Worm (Caenorhabditis elegans) whole organism, young adult: ENCODE measurements around the gene T28A8.8.

Experiments
- F22D6.2 ChIP-seq: sonication (generic microtip); optimal IDR thresholded peaks from 2 replicates; lab custom pipeline; 2016; ENCODE audit warnings: mild to moderate bottlenecking, missing genetic modification characterization, missing compliant biosample characterization
- F37B4.10 ChIP-seq: fragments of 200-800 bp; sonication (Bioruptor generic); IDR thresholded peaks from 2 replicates; pipeline ENCODE4 v1.3.6; 2022; ENCODE audit warnings: missing genetic modification characterization, missing compliant biosample characterization
- F49E8.2 ChIP-seq: sonication (generic microtip); optimal IDR thresholded peaks from 3 replicates; lab custom pipeline; 2017; ENCODE audit warnings: missing genetic modification characterization, mild to moderate bottlenecking, missing compliant biosample characterization, antibody characterized with exemption, moderate library complexity; ENCODE audit not compliant: insufficient read depth
- K11D2.4 ChIP-seq: fragments of 200-800 bp; sonication (Bioruptor generic); IDR thresholded peaks from 2 replicates; pipeline ENCODE4 v1.3.6; 2022; ENCODE audit warnings: missing genetic modification reagents, missing genetic modification characterization, missing compliant biosample characterization
- Y53G8AR.9 ChIP-seq: fragments of 200-800 bp; sonication (Bioruptor generic); conservative IDR thresholded peaks from 2 replicates; pipeline ENCODE4 v1.3.6; 2022; ENCODE audit warnings: missing genetic modification reagents, missing genetic modification characterization, missing compliant biosample characterization
- Y56A3A.18 ChIP-seq: fragments of 200-800 bp; sonication (Bioruptor generic); IDR thresholded peaks from 2 replicates; pipeline ENCODE4 v1.3.6; 2022; ENCODE audit warnings: missing genetic modification reagents, missing genetic modification characterization, missing compliant biosample characterization
- Y95B8A.8 ChIP-seq: fragments of 200-800 bp; sonication (Bioruptor generic); IDR thresholded peaks from 2 replicates; pipeline ENCODE4 v1.3.6; 2022; ENCODE audit warnings: missing genetic modification reagents, missing genetic modification characterization, missing compliant biosample characterization
- attf-3 ChIP-seq: fragments of 200-800 bp; sonication (Bioruptor generic); conservative IDR thresholded peaks from 2 replicates; pipeline ENCODE4 v1.3.6; 2022; ENCODE audit warnings: missing genetic modification reagents, missing genetic modification characterization, missing compliant biosample characterization
- attf-5 ChIP-seq: fragments of 200-800 bp; sonication (Bioruptor generic); optimal IDR thresholded peaks from 2 replicates; lab custom pipeline; 2018; ENCODE audit warnings: mild to moderate bottlenecking, missing genetic modification characterization, missing compliant biosample characterization
- bed-1 ChIP-seq: fragments of 200-800 bp; sonication (Bioruptor generic); IDR thresholded peaks from 2 replicates; pipeline ENCODE4 v1.3.6; 2022; ENCODE audit warnings: missing genetic modification reagents, missing genetic modification characterization, missing compliant biosample characterization
- bed-2 ChIP-seq: fragments of 200-800 bp; sonication (Bioruptor generic); IDR thresholded peaks from 2 replicates; pipeline ENCODE4 v1.3.6; 2022; ENCODE audit warnings: missing genetic modification reagents, missing genetic modification characterization, missing compliant biosample characterization
- cebp-1 ChIP-seq, 2 experiments: fragments of 200-800 bp in 1 of 2; sonication (Bioruptor generic) in 1 of 2; sonication (generic microtip) in 1 of 2; IDR thresholded peaks in 1 of 2; optimal IDR thresholded peaks in 1 of 2; 2 replicates each; pipeline versions ENCODE4 v1.3.6 to Lab custom; 2017 to 2022; ENCODE audit warnings: missing compliant biosample characterization in 2 of 2, missing genetic modification characterization in 2 of 2, mild to moderate bottlenecking in 1 of 2, missing genetic modification reagents in 1 of 2, moderate library complexity in 1 of 2
- chd-7 ChIP-seq: sonication (generic microtip); optimal IDR thresholded peaks from 2 replicates; lab custom pipeline; 2016; ENCODE audit warnings: mild to moderate bottlenecking, missing genetic modification characterization, moderate library complexity, missing compliant biosample characterization
- die-1 ChIP-seq: sonication (generic microtip); optimal IDR thresholded peaks from 2 replicates; lab custom pipeline; 2016; ENCODE audit warnings: missing genotype, mild to moderate bottlenecking, missing genetic modification characterization, missing compliant biosample characterization
- dox-1 ChIP-seq: fragments of 200-800 bp; sonication (Bioruptor generic); IDR thresholded peaks from 2 replicates; pipeline ENCODE4 v1.3.6; 2022; ENCODE audit warnings: missing genetic modification reagents, missing genetic modification characterization, missing compliant biosample characterization
- dpff-1 ChIP-seq: sonication (generic microtip); optimal IDR thresholded peaks from 2 replicates; lab custom pipeline; 2017; ENCODE audit warnings: mild to moderate bottlenecking, missing genetic modification characterization, missing compliant biosample characterization
- efl-1 ChIP-seq: fragments of 150-350 bp; optimal IDR thresholded peaks from 2 replicates; lab custom pipeline; 2014; ENCODE audit warnings: missing biosample characterization, missing genetic modification reagents, missing genetic modification characterization
- ekl-4 ChIP-seq: fragments of 200-800 bp; sonication (Bioruptor generic); IDR thresholded peaks from 2 replicates; pipeline ENCODE4 v1.3.6; 2022; ENCODE audit warnings: missing genetic modification reagents, missing genetic modification characterization, missing compliant biosample characterization
- hmg-1.2 ChIP-seq: fragments of 200-800 bp; sonication (Bioruptor generic); IDR thresholded peaks from 2 replicates; pipeline ENCODE4 v1.3.6; 2022; ENCODE audit warnings: missing genetic modification reagents, missing genetic modification characterization, missing compliant biosample characterization
- hmg-20 ChIP-seq: fragments of 200-800 bp; sonication (Bioruptor generic); IDR thresholded peaks from 2 replicates; pipeline ENCODE4 v1.3.6; 2022; ENCODE audit warnings: missing genetic modification reagents, missing genetic modification characterization, missing compliant biosample characterization
- let-607 ChIP-seq, 2 experiments: fragments of 200-800 bp in 1 of 2; sonication (Bioruptor generic) in 1 of 2; sonication (generic microtip) in 1 of 2; optimal IDR thresholded peaks; 2 replicates each; lab custom pipeline; 2016 to 2018; ENCODE audit warnings: mild to moderate bottlenecking in 2 of 2, missing compliant biosample characterization in 2 of 2, missing genetic modification characterization in 2 of 2, moderate library complexity in 2 of 2, missing genotype in 1 of 2
- lin-54 ChIP-seq: fragments of 200-800 bp; sonication (Bioruptor generic); optimal IDR thresholded peaks from 2 replicates; lab custom pipeline; 2018; ENCODE audit warnings: mild to moderate bottlenecking, missing genetic modification characterization, missing compliant biosample characterization
- lsy-27 ChIP-seq: sonication (generic microtip); optimal IDR thresholded peaks from 2 replicates; lab custom pipeline; 2017; ENCODE audit warnings: missing genetic modification characterization, mild to moderate bottlenecking, missing compliant biosample characterization, antibody characterized with exemption, missing genotype, borderline replicate concordance; ENCODE audit not compliant: insufficient read depth
- madf-10 ChIP-seq: sonication (generic microtip); optimal IDR thresholded peaks from 2 replicates; lab custom pipeline; 2016; ENCODE audit warnings: mild to moderate bottlenecking, missing genetic modification characterization, missing compliant biosample characterization
- mcd-1 ChIP-seq: fragments of 200-800 bp; sonication (Bioruptor generic); IDR thresholded peaks from 2 replicates; pipeline ENCODE4 v1.3.6; 2022; ENCODE audit warnings: missing genetic modification reagents, missing genetic modification characterization, missing compliant biosample characterization
- nfyb-1 ChIP-seq: fragments of 200-800 bp; sonication (Bioruptor generic); IDR thresholded peaks from 2 replicates; pipeline ENCODE4 v1.3.6; 2022; ENCODE audit warnings: missing genetic modification reagents, missing genetic modification characterization, missing compliant biosample characterization
- nhr-80 ChIP-seq: sonication (generic microtip); optimal IDR thresholded peaks from 2 replicates; lab custom pipeline; 2016; ENCODE audit warnings: missing genetic modification characterization, missing compliant biosample characterization
- nhr-90 ChIP-seq: sonication (generic microtip); optimal IDR thresholded peaks from 2 replicates; lab custom pipeline; 2016; ENCODE audit warnings: missing genotype, mild to moderate bottlenecking, missing genetic modification characterization, missing compliant biosample characterization
- pha-4 ChIP-seq: fragments of 150-350 bp; sonication (generic microtip); optimal IDR thresholded peaks from 2 replicates; lab custom pipeline; 2014; ENCODE audit warnings: missing biosample characterization, missing genetic modification reagents, missing genetic modification characterization
- sdz-38 ChIP-seq: sonication (generic microtip); optimal IDR thresholded peaks from 2 replicates; lab custom pipeline; 2016; ENCODE audit warnings: missing genotype, missing genetic modification characterization, missing compliant biosample characterization
- snpc-1.1 ChIP-seq: sonication (generic microtip); optimal IDR thresholded peaks from 2 replicates; lab custom pipeline; 2017; ENCODE audit warnings: missing genetic modification characterization, mild to moderate bottlenecking, missing compliant biosample characterization, antibody characterized with exemption, moderate library complexity, missing genotype, missing genetic modification reagents; ENCODE audit not compliant: insufficient read depth
- somi-1 ChIP-seq: fragments of 200-800 bp; sonication (Bioruptor generic); optimal IDR thresholded peaks from 2 replicates; lab custom pipeline; 2018; ENCODE audit warnings: mild to moderate bottlenecking, missing genetic modification characterization, missing compliant biosample characterization
- sptf-2 ChIP-seq: fragments of 200-800 bp; sonication (Bioruptor generic); optimal IDR thresholded peaks from 2 replicates; lab custom pipeline; 2018; ENCODE audit warnings: mild to moderate bottlenecking, missing genetic modification characterization, missing compliant biosample characterization
- tbp1 ChIP-seq: fragments of 200-800 bp; sonication (Bioruptor generic); optimal IDR thresholded peaks from 2 replicates; lab custom pipeline; 2018; ENCODE audit warnings: mild to moderate bottlenecking, missing genetic modification characterization, missing compliant biosample characterization
- tbx-9 ChIP-seq: sonication (generic microtip); optimal IDR thresholded peaks from 2 replicates; lab custom pipeline; 2016; ENCODE audit warnings: borderline replicate concordance, missing genetic modification characterization, inconsistent platforms, missing compliant biosample characterization
- unc-62 ChIP-seq: fragments of 150-350 bp; optimal IDR thresholded peaks from 2 replicates; lab custom pipeline; 2014; ENCODE audit warnings: missing biosample characterization, missing genetic modification reagents, missing genetic modification characterization
- xnd-1 ChIP-seq: sonication (generic microtip); optimal IDR thresholded peaks from 2 replicates; lab custom pipeline; 2016; ENCODE audit warnings: missing genotype, missing genetic modification reagents, missing genetic modification characterization, missing compliant biosample characterization
- zim-3 ChIP-seq: sonication (generic microtip); optimal IDR thresholded peaks from 2 replicates; lab custom pipeline; 2017; ENCODE audit warnings: mild to moderate bottlenecking, missing genetic modification characterization, moderate library complexity, missing compliant biosample characterization
- ztf-18 ChIP-seq: sonication (generic microtip); optimal IDR thresholded peaks from 2 replicates; lab custom pipeline; 2016; ENCODE audit warnings: missing genotype, mild to moderate bottlenecking, missing genetic modification characterization, missing compliant biosample characterization
- ztf-25 ChIP-seq: fragments of 200-800 bp; sonication (Bioruptor generic); IDR thresholded peaks from 2 replicates; pipeline ENCODE4 v1.3.6; 2022; ENCODE audit warnings: missing genetic modification reagents, missing genetic modification characterization, missing compliant biosample characterization
- ztf-3 ChIP-seq: fragments of 200-800 bp; sonication (Bioruptor generic); optimal IDR thresholded peaks from 2 replicates; lab custom pipeline; 2018; ENCODE audit warnings: mild to moderate bottlenecking, missing genetic modification characterization, missing compliant biosample characterization
- ztf-6 ChIP-seq: fragments of 200-800 bp; sonication (Bioruptor generic); IDR thresholded peaks from 2 replicates; pipeline ENCODE4 v1.3.6; 2022; ENCODE audit warnings: missing genetic modification reagents, missing genetic modification characterization, missing compliant biosample characterization

T28A8.8 gene

ce11 chrIII:13527424-13528097 lies 24.9 kb downstream of the T28A8.8 start, which contains the start of gene lron-13 (continued):
- peak; percentile 32 for TF ChIP-seq chd-7 (tag; lab: Kevin White, UChicago)
- no peak for TF ChIP-seq Y56A3A.18
- TF ChIP-seq F37B4.10 (GFP tag; lab: Robert Waterston, UW) = 0 out of 2 replicates have a peak, but pooled peaks have one; percentile 20
- no peak for TF ChIP-seq efl-1 (GFP tag; lab: Kevin White, UChicago)
- TF ChIP-seq lsy-27 (tag; lab: Kevin White, UChicago) = no peak
- 0 out of 2 replicates have a peak, but pooled peaks have one; percentile 48 for TF ChIP-seq Y53G8AR.9
- TF ChIP-seq unc-62 (GFP tag; lab: Kevin White, UChicago) = no peak
- peak; percentile 74 for TF ChIP-seq nhr-80
- no peak for TF ChIP-seq nhr-90 (tag; lab: Kevin White, UChicago)
- TF ChIP-seq sdz-38 (tag; lab: Kevin White, UChicago) = no peak
- no peak for TF ChIP-seq F22D6.2
- TF ChIP-seq hmg-1.2 = peak; percentile 30; the same call in 1 of the 2 replicates
- TF ChIP-seq ztf-25 (GFP tag; lab: Robert Waterston, UW) = no peak
- peak; percentile 49 for TF ChIP-seq mcd-1 (GFP tag; lab: Robert Waterston, UW)
- no peak for TF ChIP-seq hmg-20
- no peak for TF ChIP-seq zim-3 (tag; lab: Kevin White, UChicago)

ce11 chrIII:13528513-13529249 lies 26.1 kb downstream of the T28A8.8 start:
- TF ChIP-seq tbp1 = peak; percentile 16
- TF ChIP-seq madf-10 (tag; lab: Kevin White, UChicago) = no peak
- TF ChIP-seq bed-2 = no peak
- TF ChIP-seq nhr-80 = peak; percentile 92
- no peak for TF ChIP-seq tbx-9
- no peak for TF ChIP-seq xnd-1 (tag; lab: Kevin White, UChicago)
- TF ChIP-seq pha-4 (tag; lab: Kevin White, UChicago) = peak; percentile 36
- TF ChIP-seq sdz-38 (tag; lab: Kevin White, UChicago) = no peak
- TF ChIP-seq attf-5 (GFP tag; lab: Kevin White, UChicago) = peak; percentile 11
- no peak for TF ChIP-seq hmg-20
- TF ChIP-seq unc-62 (GFP tag; lab: Kevin White, UChicago) = peak; percentile 17
- no peak for TF ChIP-seq attf-3 (GFP tag; lab: Robert Waterston, UW)
- TF ChIP-seq nhr-90 (tag; lab: Kevin White, UChicago) = no peak
- TF ChIP-seq dpff-1 = no peak
- 0 out of 2 replicates have a peak, but pooled peaks have one; percentile 12 for TF ChIP-seq hmg-1.2
- TF ChIP-seq die-1 = no peak
- TF ChIP-seq ztf-3 (GFP tag; lab: Kevin White, UChicago) = no peak
- TF ChIP-seq let-607 (tag; optimal IDR thresholded peaks at IDR 0.05; lab: Kevin White, UChicago) = peak; percentile 87 to 94
- TF ChIP-seq F49E8.2 = no peak
- TF ChIP-seq bed-1 (GFP tag; lab: Robert Waterston, UW) = no peak
- no peak for TF ChIP-seq ztf-6 (GFP tag; lab: Robert Waterston, UW)
- no peak for TF ChIP-seq mcd-1 (GFP tag; lab: Robert Waterston, UW)
- TF ChIP-seq snpc-1.1 (tag; lab: Kevin White, UChicago) = no peak
- TF ChIP-seq K11D2.4 (GFP tag; lab: Robert Waterston, UW) = no peak
- TF ChIP-seq cebp-1 (GFP tag; IDR thresholded peaks at IDR 0.05; lab: Robert Waterston, UW) = no peak
- TF ChIP-seq cebp-1 (tag; optimal IDR thresholded peaks at IDR 0.05; lab: Kevin White, UChicago) = peak; percentile 33
- no peak for TF ChIP-seq somi-1 (GFP tag; lab: Kevin White, UChicago)
- no peak for TF ChIP-seq sptf-2
- peak; percentile 20; the same call in 1 of the 2 replicates for TF ChIP-seq dox-1
- no peak for TF ChIP-seq nfyb-1 (GFP tag; lab: Robert Waterston, UW)
- no peak for TF ChIP-seq ekl-4 (GFP tag; lab: Robert Waterston, UW)
- TF ChIP-seq lin-54 (GFP tag; lab: Kevin White, UChicago) = no peak
- TF ChIP-seq ztf-18 (tag; lab: Kevin White, UChicago) = no peak
- TF ChIP-seq Y95B8A.8 = peak; percentile 39; the same call in 1 of the 2 replicates
